Fruit fly (Drosophila melanogaster): ENCODE measurements around the gene Wnt4.

The Wnt4 gene

dm6 chr2L:7265970-7266369 is 11.0 kb downstream of the Wnt4 start (continued):
- TF ChIP-seq Hmx (GFP tag; optimal IDR thresholded peaks at IDR 0.05): no peak
- TF ChIP-seq tin (GFP tag; optimal IDR thresholded peaks at IDR 0.05): peak; percentile 10
- TF ChIP-seq phol (tag; optimal IDR thresholded peaks at IDR 0.05): peak; percentile 56
- TF ChIP-seq exex (tag; optimal IDR thresholded peaks at IDR 0.05): no peak
- TF ChIP-seq CG2678 (tag; optimal IDR thresholded peaks at IDR 0.05): peak; percentile 46
- no peak for TF ChIP-seq Nf-YB (GFP tag; optimal IDR thresholded peaks at IDR 0.05)
- no peak for TF ChIP-seq ab (GFP tag; optimal IDR thresholded peaks at IDR 0.05)
- peak; percentile 20 for TF ChIP-seq CG15269 (tag; optimal IDR thresholded peaks at IDR 0.05)
- no peak for TF ChIP-seq Bdp1 (GFP tag; optimal IDR thresholded peaks at IDR 0.05)
- no peak for TF ChIP-seq Sry-δ (GFP tag; optimal IDR thresholded peaks at IDR 0.05)
- peak; percentile 39 for TF ChIP-seq unpg (GFP tag; optimal IDR thresholded peaks at IDR 0.05)
- 0 out of 2 replicates have a peak, but pooled peaks have one; percentile 35 for TF ChIP-seq chm (GFP tag; IDR thresholded peaks at IDR 0.05)
- TF ChIP-seq Camta (GFP tag; optimal IDR thresholded peaks at IDR 0.05): no peak
- TF ChIP-seq CG14441 (GFP tag; IDR thresholded peaks at IDR 0.05): no peak
- TF ChIP-seq Adf1 (GFP tag; IDR thresholded peaks at IDR 0.05): no peak
- no peak for TF ChIP-seq CG11560 (tag; IDR thresholded peaks at IDR 0.05)
- peak; percentile 38 for TF ChIP-seq PHDP (tag; optimal IDR thresholded peaks at IDR 0.05)
- TF ChIP-seq ATbp (GFP tag; optimal IDR thresholded peaks at IDR 0.05): peak; percentile 39
- TF ChIP-seq repo (GFP tag; optimal IDR thresholded peaks at IDR 0.05): no peak
- TF ChIP-seq Dip3 (GFP tag; optimal IDR thresholded peaks at IDR 0.05): no peak
- TF ChIP-seq Chrac-16 (GFP tag; optimal IDR thresholded peaks at IDR 0.05): peak; percentile 4
- TF ChIP-seq CG10462 (GFP tag; optimal IDR thresholded peaks at IDR 0.05): peak; percentile 7
- no peak for TF ChIP-seq slou (GFP tag; optimal IDR thresholded peaks at IDR 0.05)
- no peak for TF ChIP-seq CG11456 (GFP tag; IDR thresholded peaks at IDR 0.05)
- TF ChIP-seq onecut (GFP tag; IDR thresholded peaks at IDR 0.05): 0 out of 2 replicates have a peak, but pooled peaks have one; percentile 8
- TF ChIP-seq CG10979 (tag; optimal IDR thresholded peaks at IDR 0.05): peak; percentile 44
- peak; percentile 31 for TF ChIP-seq CG14710 (tag; optimal IDR thresholded peaks at IDR 0.05)
- peak; percentile 52 for TF ChIP-seq Sox102F (GFP tag; optimal IDR thresholded peaks at IDR 0.05)
- no peak for TF ChIP-seq CG16813 (GFP tag; IDR thresholded peaks at IDR 0.05; ENCODE audit: partially characterized antibody)
- TF ChIP-seq crc (GFP tag; optimal IDR thresholded peaks at IDR 0.05): no peak
- TF ChIP-seq CG30020 (tag; optimal IDR thresholded peaks at IDR 0.05): no peak
- TF ChIP-seq Taf1 (GFP tag; IDR thresholded peaks at IDR 0.05): no peak
- peak; percentile 45 for TF ChIP-seq CG1603 (tag; optimal IDR thresholded peaks at IDR 0.05)
- TF ChIP-seq CG14014 (GFP tag; IDR thresholded peaks at IDR 0.05): no peak
- no peak for TF ChIP-seq CG17568 (GFP tag; optimal IDR thresholded peaks at IDR 0.05)
- no peak for TF ChIP-seq sd (tag; optimal IDR thresholded peaks at IDR 0.05)
- no peak for TF ChIP-seq Vsx1 (GFP tag; optimal IDR thresholded peaks at IDR 0.05)
- TF ChIP-seq Blimp-1 (GFP tag; optimal IDR thresholded peaks at IDR 0.05): peak; percentile 67
- no peak for TF ChIP-seq CG13296 (GFP tag; optimal IDR thresholded peaks at IDR 0.05)
- TF ChIP-seq ci (GFP tag; IDR thresholded peaks at IDR 0.05): peak; percentile 75; the same call in 2 of the 3 replicates
- TF ChIP-seq CG17328 (GFP tag; IDR thresholded peaks at IDR 0.05): peak; percentile 66
- TF ChIP-seq CG10959 (GFP tag; IDR thresholded peaks at IDR 0.05): peak; percentile 17; the same call in 1 of the 2 replicates
- peak; percentile 62 for TF ChIP-seq dmrt99B (tag; optimal IDR thresholded peaks at IDR 0.05)
- peak; percentile 47 for TF ChIP-seq az2 (GFP tag; optimal IDR thresholded peaks at IDR 0.05)
- no peak for TF ChIP-seq CG7271 (tag; optimal IDR thresholded peaks at IDR 0.05)
- TF ChIP-seq disco-r (GFP tag; optimal IDR thresholded peaks at IDR 0.05): no peak
- peak; percentile 91 for TF ChIP-seq sens (GFP tag)
- TF ChIP-seq Oli (tag; optimal IDR thresholded peaks at IDR 0.05): peak; percentile 35
- TF ChIP-seq CG2199 (GFP tag; IDR thresholded peaks at IDR 0.05): no peak
- no peak for TF ChIP-seq CG18476 (GFP tag; optimal IDR thresholded peaks at IDR 0.05)
- TF ChIP-seq CG12391 (tag; optimal IDR thresholded peaks at IDR 0.05): peak; percentile 48

Measured in whole organism, embryonic.